Worm (Caenorhabditis elegans) whole organism, dauer: ENCODE results near the gene ins-4.

Source experiments
- unc-62 ChIP-seq: sonication (generic microtip); optimal IDR thresholded peaks from 2 replicates; lab custom pipeline; 2017; ENCODE audit warnings: missing biosample characterization, missing genetic modification reagents, missing genetic modification characterization

Gene ins-4

ce11 chrII:5996066-5996465, at the start of gene ins-4:
Gene ins-4 (plus strand): TSS chrII:5996366.
- no peak for TF ChIP-seq unc-62 (GFP tag; lab: Kevin White, UChicago)

- TF ChIP-seq unc-62 (GFP tag; lab: Kevin White, UChicago) = no peak
Measured at ce11 chrII:5946438-5946837, 49.7 kb upstream of the ins-4 start.

- TF ChIP-seq unc-62 (GFP tag; lab: Kevin White, UChicago) = no peak
Measured at ce11 chrII:5948681-5949080, 47.5 kb upstream of the ins-4 start.

ce11 chrII:5950657-5951056, 45.5 kb upstream of the ins-4 start:
- TF ChIP-seq unc-62 (GFP tag; lab: Kevin White, UChicago) = no peak

ce11 chrII:5951745-5952144, 44.4 kb upstream of the ins-4 start:
- TF ChIP-seq unc-62 (GFP tag; lab: Kevin White, UChicago) = no peak

ce11 chrII:5952214-5952613, 44.0 kb upstream of the ins-4 start:
- TF ChIP-seq unc-62 (GFP tag; lab: Kevin White, UChicago) = no peak

ce11 chrII:5955638-5956167, 40.5 kb upstream of the ins-4 start:
- no peak for TF ChIP-seq unc-62 (GFP tag; lab: Kevin White, UChicago)

- no peak for TF ChIP-seq unc-62 (GFP tag; lab: Kevin White, UChicago)
Measured at ce11 chrII:5956583-5956982, 39.6 kb upstream of the ins-4 start, which contains the start of gene casy-1. Gene casy-1 (minus strand): TSS chrII:5956683.

ce11 chrII:5957803-5958367, 38.3 kb upstream of the ins-4 start:
- TF ChIP-seq unc-62 (GFP tag; lab: Kevin White, UChicago) = no peak

- TF ChIP-seq unc-62 (GFP tag; lab: Kevin White, UChicago) = no peak
Measured at ce11 chrII:5959575-5960119, 36.5 kb upstream of the ins-4 start.

- no peak for TF ChIP-seq unc-62 (GFP tag; lab: Kevin White, UChicago)
Measured at ce11 chrII:5961317-5961716, 34.8 kb upstream of the ins-4 start, which contains the start of gene B0034.7. Gene B0034.7 (plus strand): TSS chrII:5961617.

ce11 chrII:5962343-5962742, 33.8 kb upstream of the ins-4 start:
- TF ChIP-seq unc-62 (GFP tag; lab: Kevin White, UChicago) = no peak

- TF ChIP-seq unc-62 (GFP tag; lab: Kevin White, UChicago) = no peak
Measured at ce11 chrII:5964962-5965361, 31.2 kb upstream of the ins-4 start.

- no peak for TF ChIP-seq unc-62 (GFP tag; lab: Kevin White, UChicago)
Measured at ce11 chrII:5966637-5967036, 29.5 kb upstream of the ins-4 start.

- no peak for TF ChIP-seq unc-62 (GFP tag; lab: Kevin White, UChicago)
Measured at ce11 chrII:5968037-5968436, 28.1 kb upstream of the ins-4 start, which contains the start of gene B0034.1. Gene B0034.1 (plus strand): TSS chrII:5968337.

ce11 chrII:5969303-5969702, 26.9 kb upstream of the ins-4 start, which contains the start of gene B0034.4:
Gene B0034.4 (minus strand): TSS chrII:5969531.
- TF ChIP-seq unc-62 (GFP tag; lab: Kevin White, UChicago) = no peak

- no peak for TF ChIP-seq unc-62 (GFP tag; lab: Kevin White, UChicago)
Measured at ce11 chrII:5974878-5975277, 21.3 kb upstream of the ins-4 start, which contains the start of gene B0034.5. Gene B0034.5 (minus strand): TSS chrII:5974978.
